Fruit fly (Drosophila melanogaster): ENCODE measurements around the gene spir.
A peak's percentile ranks its signal among the peaks of the same experiment; 100 is the strongest.

Gene spir

dm6 chr2L:20370151-20370550 lies 59.1 kb downstream of the spir start (continued):
- TF ChIP-seq CG4424 (GFP tag; optimal IDR thresholded peaks at IDR 0.05) (peak; percentile 21), Taf1 (GFP tag; IDR thresholded peaks at IDR 0.05) (no peak), inv (GFP tag; IDR thresholded peaks at IDR 0.05; ENCODE audit: partially characterized antibody) (no peak), MTF-1 (GFP tag; optimal IDR thresholded peaks at IDR 0.05; ENCODE audit: borderline replicate concordance) (no peak), CG8388 (GFP tag; optimal IDR thresholded peaks at IDR 0.05) (peak; percentile 24), gce (GFP tag; IDR thresholded peaks at IDR 0.05) (no peak), Oli (tag; optimal IDR thresholded peaks at IDR 0.05) (peak; percentile 21), Tbp (GFP tag; optimal IDR thresholded peaks at IDR 0.05) (no peak), usp (GFP tag; optimal IDR thresholded peaks at IDR 0.05) (no peak), Asciz (GFP tag; optimal IDR thresholded peaks at IDR 0.05) (no peak), Ssrp (tag; optimal IDR thresholded peaks at IDR 0.05) (no peak), Doc2 (GFP tag; IDR thresholded peaks at IDR 0.05) (no peak), CG2120 (GFP tag; optimal IDR thresholded peaks at IDR 0.05) (no peak), br (optimal IDR thresholded peaks at IDR 0.05) (no peak), nau (GFP tag; optimal IDR thresholded peaks at IDR 0.05) (no peak), PHDP (tag; optimal IDR thresholded peaks at IDR 0.05) (no peak), kay (GFP tag; optimal IDR thresholded peaks at IDR 0.05) (no peak), CG11504 (tag; optimal IDR thresholded peaks at IDR 0.05) (no peak), CG14860 (GFP tag; IDR thresholded peaks at IDR 0.05; ENCODE audit: partially characterized antibody) (no peak), CG17328 (GFP tag; IDR thresholded peaks at IDR 0.05) (no peak; the same call in 1 of the 2 replicates), jumu (GFP tag; optimal IDR thresholded peaks at IDR 0.05) (no peak), Aef1 (GFP tag; IDR thresholded peaks at IDR 0.05) (no peak), CG31388 (GFP tag; optimal IDR thresholded peaks at IDR 0.05) (no peak), MESR4 (GFP tag; optimal IDR thresholded peaks at IDR 0.05) (no peak), pan (optimal IDR thresholded peaks at IDR 0.05) (no peak), pan (GFP tag; optimal IDR thresholded peaks at IDR 0.05 in 1 of 2, IDR thresholded peaks at IDR 0.05 in 1 of 2) (peak in 1 of 2 experiments; percentile 20), CG10565 (GFP tag; optimal IDR thresholded peaks at IDR 0.05) (no peak), Drgx (GFP tag; IDR thresholded peaks at IDR 0.05) (peak; percentile 43; the same call in 1 of the 2 replicates), CG11695 (GFP tag; IDR thresholded peaks at IDR 0.05) (0 out of 3 replicates have a peak, but pooled peaks have one; percentile 36), CG11398 (GFP tag; optimal IDR thresholded peaks at IDR 0.05) (no peak), Lhr (GFP tag; optimal IDR thresholded peaks at IDR 0.05) (no peak), sug (tag; optimal IDR thresholded peaks at IDR 0.05) (no peak), CG18476 (GFP tag; optimal IDR thresholded peaks at IDR 0.05) (no peak), CG34422 (GFP tag; IDR thresholded peaks at IDR 0.05) (0 out of 3 replicates have a peak, but pooled peaks have one; percentile 26), Ptx1 (GFP tag; IDR thresholded peaks at IDR 0.05) (0 out of 2 replicates have a peak, but pooled peaks have one; percentile 8), CG16813 (GFP tag; IDR thresholded peaks at IDR 0.05; ENCODE audit: partially characterized antibody) (no peak), Poxn (GFP tag; IDR thresholded peaks at IDR 0.05) (no peak), CG32772 (GFP tag; IDR thresholded peaks at IDR 0.05) (no peak), CG8478 (optimal IDR thresholded peaks at IDR 0.05) (no peak), cwo (GFP tag; optimal IDR thresholded peaks at IDR 0.05) (no peak), Mrtf (GFP tag; IDR thresholded peaks at IDR 0.05) (no peak), gsb-n (tag; optimal IDR thresholded peaks at IDR 0.05) (peak; percentile 4), unc-4 (GFP tag; IDR thresholded peaks at IDR 0.05; ENCODE audit: partially characterized antibody) (no peak), hbn (GFP tag; IDR thresholded peaks at IDR 0.05; ENCODE audit: partially characterized antibody) (no peak), CG8290 (GFP tag; optimal IDR thresholded peaks at IDR 0.05) (no peak), CG8290 (tag; optimal IDR thresholded peaks at IDR 0.05) (no peak), h (optimal IDR thresholded peaks at IDR 0.05) (no peak), vvl (GFP tag; IDR thresholded peaks at IDR 0.05) (0 out of 2 replicates have a peak, but pooled peaks have one; percentile 18), CG10147 (GFP tag; optimal IDR thresholded peaks at IDR 0.05) (no peak), Dek (tag; optimal IDR thresholded peaks at IDR 0.05) (no peak), Hand (GFP tag; optimal IDR thresholded peaks at IDR 0.05) (no peak), CG9932 (GFP tag; IDR thresholded peaks at IDR 0.05) (no peak), sisA (GFP tag; IDR thresholded peaks at IDR 0.05) (peak; percentile 37; the same call in 1 of the 2 replicates)

All from whole organism, embryonic.